Worm (Caenorhabditis elegans) whole organism, late embryonic: ENCODE data around the gene hst-6.

ENCODE experiments used
- K02D7.2 ChIP-seq: sonication (generic microtip); optimal IDR thresholded peaks from 2 replicates; lab custom pipeline; 2017; ENCODE audit warnings: mild to moderate bottlenecking, missing genetic modification characterization, missing compliant biosample characterization
- fkh-10 ChIP-seq: fragments of 150-350 bp; optimal IDR thresholded peaks from 2 replicates; lab custom pipeline; 2014; ENCODE audit warnings: missing biosample characterization, missing genetic modification reagents, missing genetic modification characterization
- gmeb-2 ChIP-seq: sonication (generic microtip); optimal IDR thresholded peaks from 2 replicates; lab custom pipeline; 2016; ENCODE audit warnings: missing genetic modification characterization, inconsistent platforms, missing compliant biosample characterization
- pat-9 ChIP-seq: fragments of 200-800 bp; sonication (Bioruptor generic); optimal IDR thresholded peaks from 2 replicates; lab custom pipeline; 2018; ENCODE audit warnings: mild to moderate bottlenecking, missing genetic modification characterization, moderate library complexity, missing compliant biosample characterization
- pha-4 ChIP-seq: fragments of 150-350 bp; optimal IDR thresholded peaks from 2 replicates; lab custom pipeline; 2018; ENCODE audit warnings: missing biosample characterization, missing genetic modification reagents, missing genetic modification characterization
- rnt-1 ChIP-seq: sonication (generic microtip); optimal IDR thresholded peaks from 2 replicates; lab custom pipeline; 2016; ENCODE audit warnings: missing genetic modification characterization, missing compliant biosample characterization
- unc-55 ChIP-seq: sonication (generic microtip); optimal IDR thresholded peaks from 2 replicates; lab custom pipeline; 2017; ENCODE audit warnings: missing biosample characterization, missing genetic modification reagents, missing genetic modification characterization
- ztf-16 ChIP-seq: sonication (generic microtip); optimal IDR thresholded peaks from 2 replicates; lab custom pipeline; 2017; ENCODE audit warnings: missing genetic modification characterization, missing compliant biosample characterization

- no peak for TF ChIP-seq pat-9
- TF ChIP-seq unc-55 (GFP tag; lab: Kevin White, UChicago) = no peak
- TF ChIP-seq fkh-10 (GFP tag; lab: Kevin White, UChicago) = no peak
- no peak for TF ChIP-seq ztf-16 (tag; lab: Kevin White, UChicago)
- TF ChIP-seq gmeb-2 (tag; lab: Kevin White, UChicago) = no peak
- TF ChIP-seq K02D7.2 (tag; lab: Kevin White, UChicago) = no peak
- no peak for TF ChIP-seq rnt-1 (tag; lab: Kevin White, UChicago)
- TF ChIP-seq pha-4 (tag; lab: Kevin White, UChicago) = no peak
These were observed 15.0 kb upstream of the hst-6 start for ce11 chrX:5260389-5260788.
